Fruit fly (Drosophila melanogaster): Measurements from ENCODE around the gene rt.

DNA sequence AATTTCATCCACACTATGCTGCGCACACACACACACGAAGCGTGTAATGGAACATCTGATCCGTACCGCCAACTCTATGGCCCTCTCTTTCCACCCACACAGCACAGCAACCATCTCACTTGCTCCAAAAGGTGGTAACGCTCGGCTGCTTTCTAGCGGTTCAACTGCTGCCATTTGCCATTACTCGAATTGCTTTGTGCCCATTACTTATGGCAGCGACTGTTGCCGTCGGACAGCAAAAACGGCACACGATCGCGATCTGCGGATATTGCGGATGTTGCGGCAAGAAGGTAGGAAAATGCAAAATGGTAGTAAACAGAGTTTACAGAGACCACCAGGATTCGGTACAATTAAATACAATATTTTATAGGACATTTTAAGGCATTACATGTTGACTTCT, 32.8 kb downstream of the rt start:
- TF ChIP-seq jim (GFP tag; optimal IDR thresholded peaks at IDR 0.05) (no peak), br (GFP tag; optimal IDR thresholded peaks at IDR 0.05) (no peak), pan (optimal IDR thresholded peaks at IDR 0.05) (no peak), OdsH (GFP tag; optimal IDR thresholded peaks at IDR 0.05) (no peak), CG9705 (GFP tag; optimal IDR thresholded peaks at IDR 0.05) (no peak), Abd-B (GFP tag; optimal IDR thresholded peaks at IDR 0.05) (no peak), Dif (GFP tag; optimal IDR thresholded peaks at IDR 0.05; ENCODE audit: partially characterized antibody) (no peak), GATAd (GFP tag; optimal IDR thresholded peaks at IDR 0.05) (no peak), tai (GFP tag; optimal IDR thresholded peaks at IDR 0.05) (no peak), lola (GFP tag; optimal IDR thresholded peaks at IDR 0.05) (no peak), rgr (GFP tag; optimal IDR thresholded peaks at IDR 0.05) (no peak)
